Fruit fly (Drosophila melanogaster) whole organism: ENCODE data around the gene lobo.

Experiments used
- CG8478 ChIP-seq: fragments of >200 bp; optimal IDR thresholded peaks from 2 replicates; lab custom pipeline; 2018; ENCODE audit warnings: inconsistent platforms
- Dll ChIP-seq: fragments of >200 bp; optimal IDR thresholded peaks from 2 replicates; lab custom pipeline; 2017
- EcR ChIP-seq, 2 experiments: fragments of >200 bp; optimal IDR thresholded peaks; 2 replicates each; lab custom pipeline; 2017; ENCODE audit warnings: missing biosample characterization in 2 of 2, missing genetic modification characterization in 2 of 2, missing genetic modification reagents in 2 of 2
- pan ChIP-seq: fragments of >200 bp; optimal IDR thresholded peaks from 2 replicates; lab custom pipeline; 2017
- psq ChIP-seq: fragments of >200 bp; optimal IDR thresholded peaks from 2 replicates; lab custom pipeline; 2017
- usp ChIP-seq: fragments of >200 bp; optimal IDR thresholded peaks from 2 replicates; lab custom pipeline; 2017; ENCODE audit warnings: missing biosample characterization, missing genetic modification characterization, mixed read lengths

Gene lobo

dm6 chr3R:25184540-25184939 lies 9.0 kb downstream of the lobo start:
- TF ChIP-seq pan (lab: Kevin White, UChicago) (no peak), CG8478 (lab: Kevin White, UChicago) (peak; percentile 43)

dm6 chr3R:25183484-25184442 lies 9.8 kb downstream of the lobo start, which contains the start of gene dan:
Gene dan (plus strand): TSS chr3R:25184383.
- no peak for TF ChIP-seq psq
- no peak for TF ChIP-seq Dll
- no peak for TF ChIP-seq pan (lab: Kevin White, UChicago)
- TF ChIP-seq EcR (GFP tag; optimal IDR thresholded peaks at IDR 0.05; lab: Kevin White, UChicago) = no peak
- TF ChIP-seq CG8478 (lab: Kevin White, UChicago) = no peak
- TF ChIP-seq usp (GFP tag; lab: Kevin White, UChicago) = no peak

- TF ChIP-seq pan (lab: Kevin White, UChicago) = no peak
- no peak for TF ChIP-seq CG8478 (lab: Kevin White, UChicago)
- TF ChIP-seq psq = no peak
- no peak for TF ChIP-seq EcR (GFP tag; optimal IDR thresholded peaks at IDR 0.05; lab: Kevin White, UChicago)
- TF ChIP-seq usp (GFP tag; lab: Kevin White, UChicago) = no peak
- TF ChIP-seq Dll = no peak
These were observed 12.2 kb downstream of the lobo start for dm6 chr3R:25181424-25181823.

- TF ChIP-seq pan (lab: Kevin White, UChicago) (peak; percentile 32), EcR (GFP tag; optimal IDR thresholded peaks at IDR 0.05; lab: Kevin White, UChicago) (no peak)
These were observed 15.1 kb downstream of the lobo start for dm6 chr3R:25178521-25178920.

dm6 chr3R:25177429-25177828 lies 16.1 kb downstream of the lobo start:
- no peak for TF ChIP-seq usp (GFP tag; lab: Kevin White, UChicago)
- no peak for TF ChIP-seq EcR (GFP tag; optimal IDR thresholded peaks at IDR 0.05; lab: Kevin White, UChicago)
- no peak for TF ChIP-seq CG8478 (lab: Kevin White, UChicago)
- no peak for TF ChIP-seq pan (lab: Kevin White, UChicago)
- no peak for TF ChIP-seq psq
- no peak for TF ChIP-seq Dll

- TF ChIP-seq psq = no peak
- TF ChIP-seq EcR (GFP tag; optimal IDR thresholded peaks at IDR 0.05; lab: Kevin White, UChicago) = no peak
- no peak for TF ChIP-seq CG8478 (lab: Kevin White, UChicago)
- no peak for TF ChIP-seq pan (lab: Kevin White, UChicago)
- no peak for TF ChIP-seq usp (GFP tag; lab: Kevin White, UChicago)
- no peak for TF ChIP-seq Dll
These were observed 17.1 kb downstream of the lobo start for dm6 chr3R:25176517-25176916.

dm6 chr3R:25174244-25174643 lies 19.3 kb downstream of the lobo start:
- TF ChIP-seq CG8478 (lab: Kevin White, UChicago) (no peak), pan (lab: Kevin White, UChicago) (peak; percentile 89)

- TF ChIP-seq Dll (no peak), pan (lab: Kevin White, UChicago) (no peak), CG8478 (lab: Kevin White, UChicago) (no peak), psq (no peak), usp (GFP tag; lab: Kevin White, UChicago) (no peak), EcR (GFP tag; optimal IDR thresholded peaks at IDR 0.05; lab: Kevin White, UChicago) (no peak)
These were observed 20.6 kb downstream of the lobo start for dm6 chr3R:25172976-25173375.

dm6 chr3R:25172353-25172752 lies 21.2 kb downstream of the lobo start:
- TF ChIP-seq Dll (no peak), EcR (GFP tag; optimal IDR thresholded peaks at IDR 0.05; lab: Kevin White, UChicago) (no peak), usp (GFP tag; lab: Kevin White, UChicago) (no peak), CG8478 (lab: Kevin White, UChicago) (no peak), psq (no peak), pan (lab: Kevin White, UChicago) (no peak)

- TF ChIP-seq EcR (GFP tag; optimal IDR thresholded peaks at IDR 0.05; lab: Kevin White, UChicago) = no peak
- no peak for TF ChIP-seq usp (GFP tag; lab: Kevin White, UChicago)
- no peak for TF ChIP-seq CG8478 (lab: Kevin White, UChicago)
- TF ChIP-seq psq = no peak
- TF ChIP-seq pan (lab: Kevin White, UChicago) = no peak
- TF ChIP-seq Dll = no peak
These were observed 25.2 kb downstream of the lobo start for dm6 chr3R:25168259-25168972.

dm6 chr3R:25167407-25168191 lies 26.0 kb downstream of the lobo start:
- TF ChIP-seq usp (GFP tag; lab: Kevin White, UChicago) = no peak
- no peak for TF ChIP-seq EcR (GFP tag; optimal IDR thresholded peaks at IDR 0.05; lab: Kevin White, UChicago)
- no peak for TF ChIP-seq pan (lab: Kevin White, UChicago)
- no peak for TF ChIP-seq CG8478 (lab: Kevin White, UChicago)
- no peak for TF ChIP-seq psq
- no peak for TF ChIP-seq Dll
